Fruit fly (Drosophila melanogaster): ENCODE results near the gene Root.

Gene Root

dm6 chr3R:24138478-24139455, 25.7 kb downstream of the Root start:
- no peak for TF ChIP-seq gl (tag; optimal IDR thresholded peaks at IDR 0.05)
- TF ChIP-seq D1 (tag; optimal IDR thresholded peaks at IDR 0.05) = no peak
- no peak for TF ChIP-seq CG34367 (tag; optimal IDR thresholded peaks at IDR 0.05)
- no peak for TF ChIP-seq CG8159 (tag; optimal IDR thresholded peaks at IDR 0.05)
- no peak for TF ChIP-seq CG8301 (tag; optimal IDR thresholded peaks at IDR 0.05)
- no peak for TF ChIP-seq CG9948 (tag; optimal IDR thresholded peaks at IDR 0.05)
- no peak for TF ChIP-seq CG17806 (tag; optimal IDR thresholded peaks at IDR 0.05)

- TF ChIP-seq CG15710 (tag; optimal IDR thresholded peaks at IDR 0.05) (no peak), CG4496 (GFP tag; IDR thresholded peaks at IDR 0.05) (0 out of 3 replicates have a peak, but pooled peaks have one; percentile 16)
Measured at dm6 chr3R:24139646-24140130, 26.6 kb downstream of the Root start.

dm6 chr3R:24141013-24141592, 28.0 kb downstream of the Root start, which contains the start of gene Kal1:
Kal1 (plus strand) TSS chr3R:24141395.
- TF ChIP-seq EcR (GFP tag; optimal IDR thresholded peaks at IDR 0.05) = peak; percentile 79
- peak; percentile 98 for TF ChIP-seq CG12605 (GFP tag; IDR thresholded peaks at IDR 0.05)
- TF ChIP-seq Pif1A (GFP tag; optimal IDR thresholded peaks at IDR 0.05) = peak; percentile 96
- TF ChIP-seq rn (GFP tag; IDR thresholded peaks at IDR 0.05) = peak; percentile 92
- peak; percentile 98 for TF ChIP-seq CG17806 (tag; optimal IDR thresholded peaks at IDR 0.05)
- peak; percentile 95 for TF ChIP-seq CG8301 (tag; optimal IDR thresholded peaks at IDR 0.05)
- TF ChIP-seq CG10348 (GFP tag; IDR thresholded peaks at IDR 0.05) = peak; percentile 79
- TF ChIP-seq CG32121 (GFP tag; IDR thresholded peaks at IDR 0.05) = peak; percentile 98
- peak; percentile 92 for TF ChIP-seq D1 (tag; optimal IDR thresholded peaks at IDR 0.05)
- TF ChIP-seq fd96Ca (GFP tag; IDR thresholded peaks at IDR 0.05) = peak; percentile 97
- TF ChIP-seq Ets98B (GFP tag; IDR thresholded peaks at IDR 0.05) = peak; percentile 98
- TF ChIP-seq CG13204 (GFP tag; optimal IDR thresholded peaks at IDR 0.05) = peak; percentile 98
- TF ChIP-seq CG4496 (GFP tag; IDR thresholded peaks at IDR 0.05) = peak; percentile 97
- peak; percentile 98 for TF ChIP-seq CG8159 (tag; optimal IDR thresholded peaks at IDR 0.05)
- peak; percentile 97 for TF ChIP-seq CG34367 (tag; optimal IDR thresholded peaks at IDR 0.05)
- peak; percentile 96 for TF ChIP-seq gl (tag; optimal IDR thresholded peaks at IDR 0.05)
- TF ChIP-seq CG9948 (tag; optimal IDR thresholded peaks at IDR 0.05) = peak; percentile 97
- TF ChIP-seq Snoo (tag; optimal IDR thresholded peaks at IDR 0.05) = peak; percentile 99
- TF ChIP-seq CG15710 (tag; optimal IDR thresholded peaks at IDR 0.05) = peak; percentile 98
- peak; percentile 97 for TF ChIP-seq Pif1B (GFP tag; optimal IDR thresholded peaks at IDR 0.05)
- peak; percentile 96 for TF ChIP-seq CG14655 (GFP tag; optimal IDR thresholded peaks at IDR 0.05)

- TF ChIP-seq gl (tag; optimal IDR thresholded peaks at IDR 0.05) (peak; percentile 75), CG4496 (GFP tag; IDR thresholded peaks at IDR 0.05) (peak; percentile 89), CG17806 (tag; optimal IDR thresholded peaks at IDR 0.05) (peak; percentile 89), D1 (tag; optimal IDR thresholded peaks at IDR 0.05) (peak; percentile 46), CG15710 (tag; optimal IDR thresholded peaks at IDR 0.05) (peak; percentile 89), CG10348 (GFP tag; IDR thresholded peaks at IDR 0.05) (no peak), CG34367 (tag; optimal IDR thresholded peaks at IDR 0.05) (peak; percentile 80), EcR (GFP tag; optimal IDR thresholded peaks at IDR 0.05) (no peak), CG8301 (tag; optimal IDR thresholded peaks at IDR 0.05) (peak; percentile 78), CG13204 (GFP tag; optimal IDR thresholded peaks at IDR 0.05) (peak; percentile 38), CG9948 (tag; optimal IDR thresholded peaks at IDR 0.05) (peak; percentile 85), Snoo (tag; optimal IDR thresholded peaks at IDR 0.05) (peak; percentile 83), CG8159 (tag; optimal IDR thresholded peaks at IDR 0.05) (peak; percentile 92), rn (GFP tag; IDR thresholded peaks at IDR 0.05) (peak; percentile 81), Ets98B (GFP tag; IDR thresholded peaks at IDR 0.05) (peak; percentile 81), CG12605 (GFP tag; IDR thresholded peaks at IDR 0.05) (peak; percentile 82), fd96Ca (GFP tag; IDR thresholded peaks at IDR 0.05) (peak; percentile 89), CG14655 (GFP tag; optimal IDR thresholded peaks at IDR 0.05) (peak; percentile 85), Pif1A (GFP tag; optimal IDR thresholded peaks at IDR 0.05) (peak; percentile 86), Pif1B (GFP tag; optimal IDR thresholded peaks at IDR 0.05) (peak; percentile 88), CG32121 (GFP tag; IDR thresholded peaks at IDR 0.05) (peak; percentile 55)
Measured at dm6 chr3R:24142971-24143370, 29.9 kb downstream of the Root start.

dm6 chr3R:24143372-24143771, 30.3 kb downstream of the Root start:
- TF ChIP-seq CG34367 (tag; optimal IDR thresholded peaks at IDR 0.05) = no peak
- TF ChIP-seq Pif1A (GFP tag; optimal IDR thresholded peaks at IDR 0.05) = no peak
- peak; percentile 18 for TF ChIP-seq CG13204 (GFP tag; optimal IDR thresholded peaks at IDR 0.05)
- no peak for TF ChIP-seq Pif1B (GFP tag; optimal IDR thresholded peaks at IDR 0.05)
- TF ChIP-seq CG32121 (GFP tag; IDR thresholded peaks at IDR 0.05) = peak; percentile 21; the same call in 1 of the 2 replicates
- no peak for TF ChIP-seq CG8301 (tag; optimal IDR thresholded peaks at IDR 0.05)
- TF ChIP-seq CG15710 (tag; optimal IDR thresholded peaks at IDR 0.05) = no peak
- TF ChIP-seq CG14655 (GFP tag; optimal IDR thresholded peaks at IDR 0.05) = no peak
